Fruit fly (Drosophila melanogaster): ENCODE data around the gene Ten-a.

Ten-a gene

dm6 chrX:12014800-12015389, 28.6 kb upstream of the Ten-a start (continued):
- no peak for TF ChIP-seq tio (GFP tag; optimal IDR thresholded peaks at IDR 0.05)
- TF ChIP-seq maf-S (GFP tag; optimal IDR thresholded peaks at IDR 0.05), result no peak
- no peak for TF ChIP-seq CG43689 (GFP tag; IDR thresholded peaks at IDR 0.05)
- peak; percentile 22 for TF ChIP-seq nmo (GFP tag; optimal IDR thresholded peaks at IDR 0.05)
- TF ChIP-seq tap (tag; optimal IDR thresholded peaks at IDR 0.05), result no peak
- TF ChIP-seq gfzf (GFP tag; optimal IDR thresholded peaks at IDR 0.05), result no peak
- TF ChIP-seq Meics (GFP tag; optimal IDR thresholded peaks at IDR 0.05), result peak; percentile 19
- peak in 1 of 2 experiments; percentile 27 for TF ChIP-seq Pdp1 (GFP tag; optimal IDR thresholded peaks at IDR 0.05)
- no peak for TF ChIP-seq CG6272 (GFP tag; IDR thresholded peaks at IDR 0.05)
- TF ChIP-seq CG8478 (optimal IDR thresholded peaks at IDR 0.05), result no peak
- TF ChIP-seq H15 (GFP tag; IDR thresholded peaks at IDR 0.05), result 0 out of 3 replicates have a peak, but pooled peaks have one; percentile 7
- TF ChIP-seq Lim3 (GFP tag; IDR thresholded peaks at IDR 0.05), result no peak
- TF ChIP-seq al (GFP tag; IDR thresholded peaks at IDR 0.05), result no peak
- peak; percentile 36 for TF ChIP-seq CG9727 (GFP tag; optimal IDR thresholded peaks at IDR 0.05)
- TF ChIP-seq Med (GFP tag), result peak; percentile 82
- no peak for TF ChIP-seq gcm2 (GFP tag; optimal IDR thresholded peaks at IDR 0.05)
- TF ChIP-seq Atf3 (GFP tag; optimal IDR thresholded peaks at IDR 0.05), result no peak
- TF ChIP-seq HLH3B (GFP tag; IDR thresholded peaks at IDR 0.05), result peak; percentile 53
- no peak for TF ChIP-seq Dbx (GFP tag; IDR thresholded peaks at IDR 0.05)
- no peak for TF ChIP-seq CG12155 (GFP tag; optimal IDR thresholded peaks at IDR 0.05)
- TF ChIP-seq z (GFP tag; IDR thresholded peaks at IDR 0.05), result no peak
- no peak for TF ChIP-seq Max (GFP tag; optimal IDR thresholded peaks at IDR 0.05)
- no peak for TF ChIP-seq knrl (GFP tag; IDR thresholded peaks at IDR 0.05; ENCODE audit: partially characterized antibody)
- TF ChIP-seq CG11456 (GFP tag; IDR thresholded peaks at IDR 0.05), result 0 out of 3 replicates have a peak, but pooled peaks have one; percentile 8
- TF ChIP-seq ATbp (GFP tag; optimal IDR thresholded peaks at IDR 0.05), result no peak
- TF ChIP-seq CG18764 (GFP tag; optimal IDR thresholded peaks at IDR 0.05), result no peak
- TF ChIP-seq lola (GFP tag; optimal IDR thresholded peaks at IDR 0.05), result no peak
- no peak for TF ChIP-seq CG10147 (GFP tag; optimal IDR thresholded peaks at IDR 0.05)
- no peak for TF ChIP-seq CG12942 (GFP tag; optimal IDR thresholded peaks at IDR 0.05)
- no peak for TF ChIP-seq Mes4 (GFP tag; optimal IDR thresholded peaks at IDR 0.05)
- no peak for TF ChIP-seq Vsx1 (GFP tag; optimal IDR thresholded peaks at IDR 0.05)
- no peak for TF ChIP-seq CTCF (GFP tag; optimal IDR thresholded peaks at IDR 0.05)
- no peak for TF ChIP-seq dimm (GFP tag; IDR thresholded peaks at IDR 0.05)
- peak; percentile 81 for TF ChIP-seq CG4360 (GFP tag; IDR thresholded peaks at IDR 0.05)
- no peak for TF ChIP-seq Dip3 (GFP tag; optimal IDR thresholded peaks at IDR 0.05)
- no peak for TF ChIP-seq BtbVII (GFP tag; optimal IDR thresholded peaks at IDR 0.05)
- no peak for TF ChIP-seq fd64A (GFP tag; optimal IDR thresholded peaks at IDR 0.05)
- no peak for TF ChIP-seq CG8290 (GFP tag; optimal IDR thresholded peaks at IDR 0.05)
- TF ChIP-seq CG8290 (tag; optimal IDR thresholded peaks at IDR 0.05), result peak in 1 of 2 experiments; percentile 29
- no peak for TF ChIP-seq D (optimal IDR thresholded peaks at IDR 0.05)
- TF ChIP-seq D (GFP tag; optimal IDR thresholded peaks at IDR 0.05), result no peak
- peak; percentile 18 for TF ChIP-seq Spps (tag; optimal IDR thresholded peaks at IDR 0.05)
- no peak for TF ChIP-seq CG13296 (GFP tag; optimal IDR thresholded peaks at IDR 0.05)
- TF ChIP-seq Abd-B (GFP tag; optimal IDR thresholded peaks at IDR 0.05), result no peak
- TF ChIP-seq crc (GFP tag; optimal IDR thresholded peaks at IDR 0.05), result peak; percentile 23
- no peak for TF ChIP-seq Tbp (GFP tag; optimal IDR thresholded peaks at IDR 0.05)
- TF ChIP-seq sima (GFP tag; optimal IDR thresholded peaks at IDR 0.05), result no peak
- no peak for TF ChIP-seq NK7.1 (GFP tag; optimal IDR thresholded peaks at IDR 0.05)
- TF ChIP-seq Doc3 (GFP tag; IDR thresholded peaks at IDR 0.05; ENCODE audit: partially characterized antibody), result no peak
- peak; percentile 11; the same call in 1 of the 2 replicates for TF ChIP-seq Ravus (GFP tag; IDR thresholded peaks at IDR 0.05)
- TF ChIP-seq CG11696 (GFP tag; IDR thresholded peaks at IDR 0.05), result no peak; the same call in 1 of the 2 replicates
- no peak for TF ChIP-seq ash1 (GFP tag; optimal IDR thresholded peaks at IDR 0.05)
- TF ChIP-seq CG2712 (tag; optimal IDR thresholded peaks at IDR 0.05), result peak; percentile 17
